Worm (Caenorhabditis elegans) whole organism, L4 larva: ENCODE results near the gene mdt-22.

ENCODE experiments used
- F10B5.3 ChIP-seq: sonication (generic microtip); optimal IDR thresholded peaks from 2 replicates; lab custom pipeline; 2016; ENCODE audit warnings: mild to moderate bottlenecking, missing genetic modification characterization, missing compliant biosample characterization
- aha-1 ChIP-seq: fragments of 150-350 bp; peaks from one replicate; lab custom pipeline; 2014; ENCODE audit warnings: missing biosample characterization, missing genetic modification characterization
- ama-1 ChIP-seq: fragments of 150-350 bp; optimal IDR thresholded peaks from 2 replicates; lab custom pipeline; 2014; ENCODE audit warnings: inconsistent platforms, mixed read lengths
- ceh-82 ChIP-seq: sonication (generic microtip); optimal IDR thresholded peaks from 2 replicates; lab custom pipeline; 2017; ENCODE audit warnings: missing biosample characterization, missing genetic modification characterization
- ctbp-1 ChIP-seq: fragments of 200-800 bp; sonication (Bioruptor generic); IDR thresholded peaks from 2 replicates; pipeline ENCODE4 v1.3.6; 2022; ENCODE audit warnings: missing genetic modification reagents, missing genetic modification characterization, missing compliant biosample characterization
- daf-19 ChIP-seq: fragments of 200-800 bp; sonication (Bioruptor generic); conservative IDR thresholded peaks from 2 replicates; pipeline ENCODE4 v1.3.6; 2022; ENCODE audit warnings: missing genetic modification characterization, missing compliant biosample characterization
- dve-1 ChIP-seq: sonication (generic microtip); optimal IDR thresholded peaks from 2 replicates; lab custom pipeline; 2017; ENCODE audit warnings: antibody characterized with exemption, mild to moderate bottlenecking, missing genetic modification characterization, missing compliant biosample characterization; ENCODE audit not compliant: insufficient read depth
- lin-13 ChIP-seq: fragments of 150-350 bp; optimal IDR thresholded peaks from 2 replicates; lab custom pipeline; 2014; ENCODE audit warnings: missing biosample characterization, missing genetic modification reagents, missing genetic modification characterization
- lin-29 ChIP-seq: fragments of 200-800 bp; sonication (Bioruptor generic); IDR thresholded peaks from 2 replicates; pipeline ENCODE4 v1.3.6; 2022; ENCODE audit warnings: missing genetic modification reagents, missing genetic modification characterization, missing compliant biosample characterization
- nhr-10 ChIP-seq: fragments of 150-350 bp; optimal IDR thresholded peaks from 2 replicates; lab custom pipeline; 2014; ENCODE audit warnings: missing biosample characterization, missing genetic modification characterization
- nhr-11 ChIP-seq: fragments of 150-350 bp; optimal IDR thresholded peaks from 2 replicates; lab custom pipeline; 2014; ENCODE audit warnings: missing biosample characterization, missing genetic modification characterization
- nhr-28 ChIP-seq: fragments of 150-350 bp; optimal IDR thresholded peaks from 2 replicates; lab custom pipeline; 2014; ENCODE audit warnings: missing biosample characterization, missing genetic modification characterization
- nhr-76 ChIP-seq: fragments of 150-350 bp; optimal IDR thresholded peaks from 2 replicates; lab custom pipeline; 2014; ENCODE audit warnings: missing biosample characterization, missing genetic modification characterization
- nhr-77 ChIP-seq: fragments of 150-350 bp; optimal IDR thresholded peaks from 2 replicates; lab custom pipeline; 2014; ENCODE audit warnings: missing biosample characterization, missing genetic modification characterization

- TF ChIP-seq nhr-10: no peak
- no peak for TF ChIP-seq aha-1 (tag; lab: Kevin White, UChicago)
- no peak for TF ChIP-seq nhr-76 (tag; lab: Kevin White, UChicago)
- TF ChIP-seq nhr-11 (tag; lab: Kevin White, UChicago): no peak
- TF ChIP-seq nhr-28 (tag; lab: Kevin White, UChicago): no peak
- TF ChIP-seq ama-1 (lab: Kevin White, UChicago): no peak
- TF ChIP-seq ceh-82 (tag; lab: Kevin White, UChicago): no peak
- TF ChIP-seq F10B5.3 (tag; lab: Kevin White, UChicago): no peak
- no peak for TF ChIP-seq nhr-77 (tag; lab: Kevin White, UChicago)
- TF ChIP-seq lin-13: no peak
- TF ChIP-seq daf-19 (GFP tag; lab: Robert Waterston, UW): no peak
- no peak for TF ChIP-seq lin-29 (GFP tag; lab: Robert Waterston, UW)
- TF ChIP-seq dve-1 (tag; lab: Kevin White, UChicago): no peak
- no peak for TF ChIP-seq ctbp-1 (GFP tag; lab: Robert Waterston, UW)
Observed at ce11 chrII:10288926-10289325, 12.1 kb upstream of the mdt-22 start.
